Fruit fly (Drosophila melanogaster) whole organism, embryonic: ENCODE results near the gene Bx.

Source experiments
- Abd-B ChIP-seq: fragments of 200-800 bp; sonication (Bioruptor generic); optimal IDR thresholded peaks from 2 replicates; lab custom pipeline; 2018; ENCODE audit warnings: missing biosample characterization, mild to moderate bottlenecking, missing genetic modification characterization, moderate library complexity
- Tbp ChIP-seq: fragments of >200 bp; optimal IDR thresholded peaks from 2 replicates; lab custom pipeline; 2018; ENCODE audit warnings: missing biosample characterization, missing genetic modification characterization

DNA sequence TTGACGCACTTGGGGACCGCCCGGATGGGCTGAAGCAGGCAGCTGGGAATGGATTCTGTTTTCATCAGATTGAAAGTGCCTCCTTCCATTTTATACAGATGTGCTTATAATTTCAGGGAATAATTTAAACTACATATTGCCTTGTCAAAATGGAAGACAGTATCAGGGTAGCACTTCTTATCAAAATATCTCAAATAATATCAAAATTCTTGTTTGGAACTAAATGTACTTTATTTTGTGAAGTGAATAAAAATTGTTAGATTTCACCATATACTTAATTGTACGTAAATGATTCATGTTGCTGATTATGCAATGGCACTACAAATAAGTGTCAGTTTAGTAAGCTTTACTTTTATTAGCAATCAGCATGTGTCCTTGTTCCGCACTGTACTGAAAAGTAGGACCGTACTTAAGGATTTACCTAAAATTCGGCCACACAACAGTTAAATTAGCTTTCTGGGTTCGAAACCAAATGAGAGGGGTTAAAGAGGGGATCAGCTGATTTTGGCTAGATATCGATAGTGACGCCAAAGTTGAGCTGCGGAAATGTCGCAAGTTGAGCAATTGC, 13.0 kb downstream of the Bx start, which contains the start of the genes CG15042 and CG15047:
- no peak for TF ChIP-seq Abd-B (GFP tag; lab: Kevin White, UChicago)
- no peak for TF ChIP-seq Tbp
